Worm (Caenorhabditis elegans): ENCODE results near the gene mig-15.

The mig-15 gene

DNA sequence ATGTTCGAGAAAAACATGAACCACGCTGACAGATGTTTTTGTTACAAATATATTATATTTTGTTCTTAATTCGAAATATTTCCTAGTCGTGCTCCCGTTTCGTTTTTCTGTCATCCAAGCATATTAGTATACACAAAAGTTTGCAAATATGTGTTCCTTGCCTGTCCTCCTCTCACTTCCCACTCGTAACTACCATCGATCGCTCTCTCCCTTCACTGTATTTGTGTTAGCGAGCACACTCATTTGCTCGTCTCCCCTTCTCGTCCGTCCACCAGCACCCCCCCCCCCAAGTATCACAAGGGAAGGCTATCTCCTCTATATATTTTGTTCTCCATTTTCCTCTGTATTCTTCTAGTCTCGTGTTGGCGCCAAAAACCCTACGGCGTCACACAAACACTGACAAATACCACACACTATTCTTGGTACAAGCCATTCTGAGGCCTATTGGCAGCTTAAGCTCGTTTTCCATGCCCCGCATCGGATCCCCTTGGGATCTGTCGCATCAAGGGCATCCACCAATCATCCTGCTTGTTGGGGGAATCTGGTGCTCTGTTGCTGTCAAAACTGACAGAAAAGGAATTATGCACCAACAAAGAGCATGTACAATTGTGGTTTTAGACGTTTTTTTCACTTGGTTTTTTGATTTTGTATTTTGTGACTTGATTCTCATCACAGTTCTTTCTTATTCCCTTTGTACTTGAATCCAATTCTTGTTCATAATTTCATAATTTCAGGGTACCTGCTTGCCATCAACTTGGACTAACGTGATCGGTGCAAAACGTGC is 31.8 kb downstream of the mig-15 start, which contains the start of gene pkn-1:
pkn-1 (plus strand) TSS at position 734 of the 784 bp plus-strand sequence.
- TF ChIP-seq sea-2 (GFP tag; optimal IDR thresholded peaks at IDR 0.05) (no peak), unc-62 (GFP tag; optimal IDR thresholded peaks at IDR 0.05) (peak; percentile 45), lsy-12 (tag; optimal IDR thresholded peaks at IDR 0.05) (peak; percentile 4), lin-39 (tag; optimal IDR thresholded peaks at IDR 0.05) (peak; percentile 21), elt-2 (tag; optimal IDR thresholded peaks at IDR 0.05) (peak; percentile 19), pha-4 (tag; optimal IDR thresholded peaks at IDR 0.05) (peak; percentile 75)

DNA sequence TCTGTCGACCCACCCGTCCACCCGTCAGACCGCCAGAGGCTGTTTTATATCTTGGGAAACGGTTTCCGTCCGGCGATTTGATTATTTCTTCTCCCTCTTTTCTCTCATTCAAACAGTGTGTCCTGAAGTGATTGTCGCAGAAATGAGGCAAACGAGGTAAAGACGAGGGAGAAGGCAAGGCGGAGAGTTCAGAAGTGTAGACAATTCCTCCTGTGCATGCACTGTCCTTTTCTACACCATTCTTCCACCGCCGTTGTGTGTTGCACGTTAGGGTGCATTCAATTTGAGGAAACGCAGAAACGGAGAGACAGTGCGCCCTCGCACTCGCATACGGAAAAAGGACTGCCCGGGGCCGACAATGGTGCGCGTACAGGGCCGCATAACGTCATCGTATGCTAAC is 32.8 kb downstream of the mig-15 start:
- TF ChIP-seq pha-4 (tag; optimal IDR thresholded peaks at IDR 0.05) (peak; percentile 5), elt-2 (tag; optimal IDR thresholded peaks at IDR 0.05) (peak; percentile 9), nhr-23 (tag; optimal IDR thresholded peaks at IDR 0.05) (peak; percentile 30), lsy-12 (tag; optimal IDR thresholded peaks at IDR 0.05) (peak; percentile 67), sea-2 (GFP tag; optimal IDR thresholded peaks at IDR 0.05) (no peak), jun-1 (tag; optimal IDR thresholded peaks at IDR 0.05) (peak; percentile 41)

DNA sequence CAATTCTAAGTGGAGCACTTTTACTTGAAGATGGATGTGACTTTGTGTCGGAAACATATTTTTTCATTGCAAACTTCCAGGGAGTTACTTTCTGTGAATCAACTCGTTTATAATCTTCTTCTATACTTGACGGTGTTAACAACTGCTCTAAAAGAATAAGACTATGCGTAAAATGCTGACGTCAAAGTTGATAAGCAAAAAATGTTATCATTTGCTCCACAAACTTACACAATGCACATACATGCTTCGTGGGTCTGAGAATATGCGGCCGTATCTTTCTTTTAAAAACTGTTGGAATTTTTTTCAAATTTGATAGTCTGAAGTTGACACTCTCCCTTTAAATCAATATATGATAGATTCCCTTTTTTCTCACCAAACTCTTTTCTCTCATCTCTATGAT is 33.3 kb downstream of the mig-15 start:
- TF ChIP-seq nhr-23 (tag; optimal IDR thresholded peaks at IDR 0.05), result no peak
- peak; percentile 70 for TF ChIP-seq elt-2 (tag; optimal IDR thresholded peaks at IDR 0.05)

DNA sequence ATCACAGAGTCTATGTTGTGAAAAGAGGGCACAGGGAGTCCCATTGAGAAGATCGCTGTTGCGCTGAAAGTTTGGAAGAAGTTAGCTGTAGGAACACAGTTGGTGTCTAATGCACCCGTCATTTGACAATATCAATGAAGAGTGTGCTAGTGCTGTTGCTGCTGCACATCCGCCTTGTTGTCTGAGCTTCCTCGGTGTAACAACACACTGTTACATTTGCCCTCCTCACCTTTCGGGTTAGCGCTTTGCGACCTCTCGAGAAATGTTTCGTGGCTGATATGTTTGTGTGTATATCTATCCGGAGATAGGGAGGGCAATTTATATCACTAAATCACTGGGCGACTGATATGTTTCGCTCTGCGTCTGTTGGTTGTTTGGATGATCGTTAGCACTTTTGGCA is 34.2 kb downstream of the mig-15 start:
- peak; percentile 34 for TF ChIP-seq elt-2 (tag; optimal IDR thresholded peaks at IDR 0.05)
- no peak for TF ChIP-seq unc-39 (tag; optimal IDR thresholded peaks at IDR 0.05)
- TF ChIP-seq snpc-4 (tag; optimal IDR thresholded peaks at IDR 0.05), result no peak
- TF ChIP-seq hmg-11 (tag; optimal IDR thresholded peaks at IDR 0.05), result no peak
- TF ChIP-seq ceh-9 (tag; optimal IDR thresholded peaks at IDR 0.05), result no peak
- no peak for TF ChIP-seq nhr-28 (tag; optimal IDR thresholded peaks at IDR 0.05)
- peak; percentile 39 for TF ChIP-seq nfya-1 (tag; optimal IDR thresholded peaks at IDR 0.05; ENCODE audit: insufficient read depth)
- no peak for TF ChIP-seq nhr-76 (tag; optimal IDR thresholded peaks at IDR 0.05)
- TF ChIP-seq nhr-11 (tag; optimal IDR thresholded peaks at IDR 0.05), result no peak
- no peak for TF ChIP-seq lin-39 (tag; optimal IDR thresholded peaks at IDR 0.05)
- TF ChIP-seq nhr-67 (tag; optimal IDR thresholded peaks at IDR 0.05), result no peak
- no peak for TF ChIP-seq nhr-12 (tag; optimal IDR thresholded peaks at IDR 0.05)

DNA sequence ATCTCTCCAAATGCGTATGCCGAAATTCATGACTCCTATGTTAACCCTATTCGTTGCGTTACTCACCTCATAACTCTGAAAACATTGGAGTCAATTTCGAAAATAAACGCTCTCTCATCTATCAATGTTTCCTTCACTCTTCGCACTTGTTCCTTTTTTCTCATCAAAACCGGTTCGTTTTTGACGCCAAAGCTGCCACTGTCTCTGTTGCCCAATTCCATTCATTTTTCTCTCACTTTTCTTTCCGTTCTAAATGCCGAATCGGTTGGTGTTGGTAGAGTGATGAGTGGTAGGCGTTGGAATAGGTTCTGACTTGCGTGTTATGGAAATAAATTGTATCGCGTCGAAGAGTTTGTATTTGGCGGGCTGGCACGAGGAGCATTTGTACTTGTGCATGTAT is 35.1 kb downstream of the mig-15 start:
- TF ChIP-seq nhr-25 (tag; optimal IDR thresholded peaks at IDR 0.05), result peak; percentile 57
- no peak for TF ChIP-seq ztf-11 (tag; optimal IDR thresholded peaks at IDR 0.05)

DNA sequence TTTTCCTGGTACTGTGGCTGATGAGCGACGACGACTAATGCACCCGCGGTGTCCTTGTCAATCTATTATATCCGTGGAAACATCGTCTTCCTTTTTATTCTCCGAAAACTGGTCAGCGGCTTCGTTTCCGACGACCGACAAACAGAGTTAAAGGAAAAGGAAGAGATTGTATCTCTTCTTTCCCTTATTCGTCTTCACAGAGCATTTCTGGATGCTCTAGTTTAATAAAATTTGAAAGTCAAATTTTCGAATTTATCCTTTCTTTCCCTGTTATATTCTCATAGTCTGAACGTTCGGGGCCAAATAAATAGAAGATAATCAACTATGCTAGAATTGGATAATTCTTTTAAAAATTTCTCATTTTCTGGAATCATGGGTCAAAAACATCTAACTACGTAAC is 35.7 kb downstream of the mig-15 start:
- TF ChIP-seq hmg-11 (tag; optimal IDR thresholded peaks at IDR 0.05) (peak; percentile 2), daf-12 (tag; optimal IDR thresholded peaks at IDR 0.05) (no peak)

DNA sequence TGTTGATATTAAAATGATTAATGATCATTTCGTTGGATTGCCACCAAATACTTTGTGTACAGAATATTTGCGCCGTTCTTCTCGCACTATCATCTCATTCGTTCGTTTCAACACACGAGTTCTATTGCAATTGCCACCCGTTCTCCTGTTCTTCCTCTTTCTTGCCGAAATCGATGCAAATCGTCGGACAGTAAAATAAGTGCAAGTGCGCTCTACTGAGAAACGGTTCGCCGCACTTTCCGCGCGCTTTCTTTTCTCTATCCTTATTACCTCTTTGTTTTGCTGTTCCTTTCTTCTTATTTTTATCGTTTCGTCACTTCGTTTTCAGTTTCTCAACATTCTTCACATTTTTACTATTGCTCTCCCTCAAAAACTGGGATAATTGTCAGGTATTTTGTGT is 37.3 kb downstream of the mig-15 start:
- TF ChIP-seq nhr-25 (tag; optimal IDR thresholded peaks at IDR 0.05) (peak; percentile 86), hmg-11 (tag; optimal IDR thresholded peaks at IDR 0.05) (peak; percentile 23), pha-4 (tag; optimal IDR thresholded peaks at IDR 0.05) (peak; percentile 6), ceh-16 (tag; optimal IDR thresholded peaks at IDR 0.05) (no peak), unc-39 (tag; optimal IDR thresholded peaks at IDR 0.05) (no peak), fos-1 (tag; optimal IDR thresholded peaks at IDR 0.05) (no peak), nhr-67 (tag; optimal IDR thresholded peaks at IDR 0.05) (no peak), lin-39 (tag; optimal IDR thresholded peaks at IDR 0.05) (no peak), ceh-9 (tag; optimal IDR thresholded peaks at IDR 0.05) (no peak), fkh-10 (GFP tag; optimal IDR thresholded peaks at IDR 0.05) (no peak), fkh-2 (tag; optimal IDR thresholded peaks at IDR 0.05) (no peak), jun-1 (tag; optimal IDR thresholded peaks at IDR 0.05) (no peak), ztf-11 (tag; optimal IDR thresholded peaks at IDR 0.05) (no peak), snpc-4 (tag; optimal IDR thresholded peaks at IDR 0.05) (peak; percentile 69), aly-2 (tag; optimal IDR thresholded peaks at IDR 0.05) (no peak), lin-15B (tag; optimal IDR thresholded peaks at IDR 0.05) (peak; percentile 59), mml-1 (tag; optimal IDR thresholded peaks at IDR 0.05) (no peak), nhr-28 (tag; optimal IDR thresholded peaks at IDR 0.05) (no peak), eor-1 (tag; optimal IDR thresholded peaks at IDR 0.05) (no peak), lsy-12 (tag; optimal IDR thresholded peaks at IDR 0.05) (no peak), egl-5 (tag; optimal IDR thresholded peaks at IDR 0.05) (no peak), elt-2 (tag; optimal IDR thresholded peaks at IDR 0.05) (peak; percentile 9), elt-3 (tag; optimal IDR thresholded peaks at IDR 0.05) (no peak), tbx-2 (tag; optimal IDR thresholded peaks at IDR 0.05) (no peak), ZK546.5 (tag; optimal IDR thresholded peaks at IDR 0.05) (no peak), nfya-1 (tag; optimal IDR thresholded peaks at IDR 0.05; ENCODE audit: insufficient read depth) (no peak)
